Worm (Caenorhabditis elegans) whole organism, midembryonic: ENCODE measurements around the gene fbxb-95.

ENCODE experiments used
- flt-1 ChIP-seq: fragments of 200-800 bp; sonication (Bioruptor generic); IDR thresholded peaks from 2 replicates; pipeline ENCODE4 v1.3.6; 2022; ENCODE audit warnings: missing genetic modification characterization, missing compliant biosample characterization
- ref-1 ChIP-seq: fragments of 200-800 bp; sonication (Bioruptor generic); conservative IDR thresholded peaks from 2 replicates; pipeline ENCODE4 v1.3.6; 2022; ENCODE audit warnings: missing genetic modification reagents, missing genetic modification characterization, missing compliant biosample characterization
- ztf-29 ChIP-seq: fragments of 200-800 bp; sonication (Bioruptor generic); IDR thresholded peaks from 2 replicates; pipeline ENCODE4 v1.3.6; 2022; ENCODE audit warnings: missing genetic modification reagents, missing genetic modification characterization, missing compliant biosample characterization

DNA sequence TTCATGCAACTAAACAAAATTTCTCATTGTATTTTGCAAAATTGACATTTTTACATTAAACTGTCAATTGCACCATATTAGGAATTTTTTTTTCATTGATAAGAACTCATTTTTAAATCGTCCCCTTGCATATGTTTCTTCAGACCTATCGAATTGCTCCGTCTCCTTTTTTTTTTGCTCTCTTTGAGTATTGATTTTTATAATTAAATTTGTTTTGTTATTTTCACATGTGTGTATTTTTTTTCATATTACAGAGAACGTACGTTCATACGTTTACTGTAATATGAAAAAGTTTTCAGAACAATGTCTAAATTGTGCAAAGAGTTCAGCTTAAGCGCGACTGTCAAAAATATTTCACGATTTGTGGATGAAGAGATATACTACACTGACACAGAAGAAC is 14.9 kb downstream of the fbxb-95 start, which contains the start of gene math-14:
- TF ChIP-seq ref-1 (GFP tag; lab: Robert Waterston, UW) (no peak), ztf-29 (GFP tag; lab: Robert Waterston, UW) (no peak), flt-1 (GFP tag; lab: Robert Waterston, UW) (no peak)
